Worm (Caenorhabditis elegans) whole organism, late embryonic: ENCODE results near the gene gmn-1.

ENCODE experiments used
- ceh-24 ChIP-seq: sonication (generic microtip); optimal IDR thresholded peaks from 2 replicates; lab custom pipeline; 2016; ENCODE audit warnings: mild to moderate bottlenecking, missing genetic modification characterization, missing compliant biosample characterization
- pag-3 ChIP-seq: sonication (generic microtip); optimal IDR thresholded peaks from 2 replicates; lab custom pipeline; 2016; ENCODE audit warnings: missing compliant biosample characterization, missing genetic modification characterization, borderline replicate concordance

ce11 chrIII:12207574-12207973 lies 17.6 kb downstream of the gmn-1 start:
- TF ChIP-seq ceh-24 (tag; lab: Kevin White, UChicago) (no peak), pag-3 (tag; lab: Kevin White, UChicago) (no peak)
